Fruit fly (Drosophila melanogaster) whole organism, embryonic: Measurements from ENCODE around the gene CG6891.

Source experiments
- Adf1 ChIP-seq: fragments of 200-800 bp; sonication (Bioruptor generic); IDR thresholded peaks from 2 replicates; pipeline ENCODE4 v1.3.6; 2022; ENCODE audit warnings: missing biosample characterization, missing genetic modification characterization
- B-H2 ChIP-seq: fragments of 200-800 bp; sonication (Bioruptor generic); optimal IDR thresholded peaks from 2 replicates; lab custom pipeline; 2018; ENCODE audit warnings: missing biosample characterization, mild to moderate bottlenecking, missing genetic modification characterization
- Bgb ChIP-seq: fragments of 200-800 bp; sonication (Bioruptor generic); IDR thresholded peaks from 2 replicates; pipeline ENCODE4 v1.3.6; 2022; ENCODE audit warnings: missing biosample characterization, missing genetic modification characterization; ENCODE audit not compliant: partially characterized antibody
- CG1024 ChIP-seq: fragments of 200-800 bp; sonication (Bioruptor generic); IDR thresholded peaks from 2 replicates; pipeline ENCODE4 v1.3.6; 2022; ENCODE audit warnings: missing biosample characterization, missing genetic modification characterization
- CG10366 ChIP-seq: fragments of 200-800 bp; sonication (Bioruptor generic); IDR thresholded peaks from 2 replicates; pipeline ENCODE4 v1.3.6; 2022; ENCODE audit warnings: missing biosample characterization, missing genetic modification characterization
- CG12391 ChIP-seq: fragments of 200-800 bp; sonication (Bioruptor generic); optimal IDR thresholded peaks from 3 replicates; lab custom pipeline; 2018; ENCODE audit warnings: missing biosample characterization, mild to moderate bottlenecking, missing genetic modification characterization, moderate library complexity
- CG12659 ChIP-seq: fragments of 200-800 bp; sonication (Bioruptor generic); optimal IDR thresholded peaks from 3 replicates; lab custom pipeline; 2017; ENCODE audit warnings: mild to moderate bottlenecking, missing biosample characterization, missing genetic modification reagents, missing genetic modification characterization
- CG13424 ChIP-seq: fragments of 200-800 bp; sonication (Bioruptor generic); optimal IDR thresholded peaks from 2 replicates; lab custom pipeline; 2019; ENCODE audit warnings: missing biosample characterization, mild to moderate bottlenecking, missing genetic modification characterization, moderate library complexity
- CG14710 ChIP-seq: fragments of 200-800 bp; sonication (Bioruptor generic); optimal IDR thresholded peaks from 3 replicates; lab custom pipeline; 2019; ENCODE audit warnings: missing biosample characterization, mild to moderate bottlenecking, missing genetic modification characterization, moderate library complexity
- CG15269 ChIP-seq: fragments of 200-800 bp; sonication (Bioruptor generic); optimal IDR thresholded peaks from 2 replicates; lab custom pipeline; 2018; ENCODE audit warnings: missing biosample characterization, mild to moderate bottlenecking, missing genetic modification characterization, moderate library complexity
- CG15696 ChIP-seq: fragments of 200-800 bp; sonication (Bioruptor generic); optimal IDR thresholded peaks from 2 replicates; lab custom pipeline; 2019; ENCODE audit warnings: missing biosample characterization, mild to moderate bottlenecking, missing genetic modification characterization, moderate library complexity
- CG16815 ChIP-seq: fragments of 200-800 bp; sonication (Bioruptor generic); optimal IDR thresholded peaks from 3 replicates; lab custom pipeline; 2017; ENCODE audit warnings: missing biosample characterization, mild to moderate bottlenecking, missing genetic modification characterization
- CG17802 ChIP-seq: fragments of 200-800 bp; sonication (Bioruptor generic); optimal IDR thresholded peaks from 2 replicates; lab custom pipeline; 2018; ENCODE audit warnings: missing biosample characterization, mild to moderate bottlenecking, missing genetic modification characterization, moderate library complexity
- CG18262 ChIP-seq: fragments of 200-800 bp; optimal IDR thresholded peaks from 3 replicates; lab custom pipeline; 2019; ENCODE audit warnings: missing biosample characterization, mild to moderate bottlenecking, missing genetic modification characterization, moderate library complexity
- CG42726 ChIP-seq: fragments of 200-800 bp; sonication (Bioruptor generic); IDR thresholded peaks from 2 replicates; pipeline ENCODE4 v1.3.6; 2022; ENCODE audit warnings: missing biosample characterization, missing genetic modification characterization; ENCODE audit not compliant: partially characterized antibody
- CG5180 ChIP-seq: fragments of 200-800 bp; sonication (Bioruptor generic); optimal IDR thresholded peaks from 3 replicates; lab custom pipeline; 2017; ENCODE audit warnings: missing biosample characterization, missing genetic modification characterization, mild to moderate bottlenecking, moderate library complexity, missing genetic modification reagents
- CG5245 ChIP-seq: fragments of 200-800 bp; sonication (Bioruptor generic); optimal IDR thresholded peaks from 3 replicates; lab custom pipeline; 2016; ENCODE audit warnings: missing biosample characterization, missing genetic modification characterization
- CG7556 ChIP-seq: fragments of 200-800 bp; sonication (Bioruptor generic); optimal IDR thresholded peaks from 2 replicates; lab custom pipeline; 2017; ENCODE audit warnings: missing biosample characterization, mild to moderate bottlenecking, missing genetic modification characterization
- CG9727 ChIP-seq: fragments of 200-800 bp; sonication (Bioruptor generic); optimal IDR thresholded peaks from 3 replicates; lab custom pipeline; 2017; ENCODE audit warnings: missing biosample characterization, mild to moderate bottlenecking, missing genetic modification characterization
- Chrac-16 ChIP-seq: fragments of 200-800 bp; sonication (Bioruptor generic); optimal IDR thresholded peaks from 3 replicates; lab custom pipeline; 2016; ENCODE audit warnings: missing biosample characterization, missing genetic modification characterization
- E2f2 ChIP-seq: fragments of 200-800 bp; sonication (Bioruptor generic); IDR thresholded peaks from 2 replicates; pipeline ENCODE4 v1.3.6; 2022; ENCODE audit warnings: missing biosample characterization, missing genetic modification characterization
- Fer1 ChIP-seq: fragments of 200-800 bp; sonication (Bioruptor generic); optimal IDR thresholded peaks from 2 replicates; lab custom pipeline; 2017; ENCODE audit warnings: missing biosample characterization, mild to moderate bottlenecking, missing genetic modification characterization
- MBD-R2 ChIP-seq: fragments of 200-800 bp; sonication (Bioruptor generic); IDR thresholded peaks from 2 replicates; pipeline ENCODE4 v1.3.6; 2022; ENCODE audit warnings: missing biosample characterization, missing genetic modification characterization
- Mad ChIP-seq: fragments of 200-800 bp; sonication (Bioruptor generic); optimal IDR thresholded peaks from 2 replicates; lab custom pipeline; 2016; ENCODE audit warnings: missing biosample characterization, missing genetic modification characterization
- Ptx1 ChIP-seq: fragments of 200-800 bp; sonication (Bioruptor generic); IDR thresholded peaks from 2 replicates; pipeline ENCODE4 v1.3.6; 2022; ENCODE audit warnings: missing biosample characterization, missing genetic modification characterization
- Xrp1 ChIP-seq: fragments of 200-800 bp; sonication (Bioruptor generic); IDR thresholded peaks from 2 replicates; pipeline ENCODE4 v1.3.6; 2022; ENCODE audit warnings: missing biosample characterization, missing genetic modification characterization
- ara ChIP-seq: fragments of 200-800 bp; sonication (Bioruptor generic); IDR thresholded peaks from 2 replicates; pipeline ENCODE4 v1.3.6; 2022; ENCODE audit warnings: missing biosample characterization, missing genetic modification characterization
- bab2 ChIP-seq: fragments of 200-800 bp; sonication (Bioruptor generic); optimal IDR thresholded peaks from 2 replicates; lab custom pipeline; 2016; ENCODE audit warnings: missing biosample characterization, missing genetic modification characterization
- cas ChIP-seq: fragments of 200-800 bp; sonication (Bioruptor generic); IDR thresholded peaks from 2 replicates; pipeline ENCODE4 v1.3.6; 2022; ENCODE audit warnings: missing biosample characterization, missing genetic modification characterization
- chif ChIP-seq, 2 experiments: fragments of 200-800 bp; sonication (Bioruptor generic); optimal IDR thresholded peaks; 3 replicates each; lab custom pipeline; 2016; ENCODE audit warnings: missing biosample characterization in 2 of 2, missing genetic modification characterization in 2 of 2
- chm ChIP-seq: fragments of 200-800 bp; sonication (Bioruptor generic); IDR thresholded peaks from 2 replicates; pipeline ENCODE4 v1.3.6; 2022; ENCODE audit warnings: missing biosample characterization, missing genetic modification characterization
- ci ChIP-seq: fragments of 200-800 bp; sonication (Bioruptor generic); IDR thresholded peaks from 3 replicates; pipeline ENCODE4 v1.3.6; 2022; ENCODE audit warnings: missing biosample characterization, missing genetic modification characterization
- crp ChIP-seq, 2 experiments: fragments of 200-800 bp; sonication (Bioruptor generic); optimal IDR thresholded peaks; 2 replicates in 1 of 2; 3 replicates in 1 of 2; lab custom pipeline; 2017; ENCODE audit warnings: missing biosample characterization in 2 of 2, missing genetic modification characterization in 2 of 2, mild to moderate bottlenecking in 1 of 2, moderate library complexity in 1 of 2
- dmrt99B ChIP-seq: fragments of 200-800 bp; sonication (Bioruptor generic); optimal IDR thresholded peaks from 2 replicates; lab custom pipeline; 2018; ENCODE audit warnings: missing biosample characterization, mild to moderate bottlenecking, missing genetic modification characterization, moderate library complexity
- ewg ChIP-seq: fragments of 200-800 bp; sonication (Bioruptor generic); optimal IDR thresholded peaks from 3 replicates; lab custom pipeline; 2017; ENCODE audit warnings: mild to moderate bottlenecking, missing biosample characterization, missing genetic modification reagents, missing genetic modification characterization
- gfzf ChIP-seq: fragments of 200-800 bp; sonication (Bioruptor generic); optimal IDR thresholded peaks from 2 replicates; lab custom pipeline; 2016; ENCODE audit warnings: missing biosample characterization, mild to moderate bottlenecking, missing genetic modification characterization, moderate library complexity
- grau ChIP-seq: fragments of 200-800 bp; optimal IDR thresholded peaks from 3 replicates; lab custom pipeline; 2019; ENCODE audit warnings: missing biosample characterization, mild to moderate bottlenecking, missing genetic modification characterization, moderate library complexity
- lbe ChIP-seq: fragments of 200-800 bp; sonication (Bioruptor generic); optimal IDR thresholded peaks from 2 replicates; lab custom pipeline; 2016; ENCODE audit warnings: missing biosample characterization, mild to moderate bottlenecking, missing genetic modification characterization
- lola ChIP-seq, 3 experiments: fragments of >200 bp in 2 of 3; fragments of 200-800 bp in 1 of 3; sonication (Bioruptor generic) in 1 of 3; optimal IDR thresholded peaks; 2 replicates each; lab custom pipeline; 2017 to 2019; ENCODE audit warnings: missing biosample characterization in 3 of 3, missing genetic modification characterization in 3 of 3, mild to moderate bottlenecking in 1 of 3, moderate library complexity in 1 of 3
- nmo ChIP-seq: fragments of 200-800 bp; sonication (Bioruptor generic); optimal IDR thresholded peaks from 2 replicates; lab custom pipeline; 2018; ENCODE audit warnings: missing biosample characterization, mild to moderate bottlenecking, missing genetic modification characterization, moderate library complexity
- nom ChIP-seq: fragments of 200-800 bp; sonication (Bioruptor generic); optimal IDR thresholded peaks from 2 replicates; lab custom pipeline; 2017; ENCODE audit warnings: missing biosample characterization, missing genetic modification characterization, mild to moderate bottlenecking, moderate library complexity, missing genetic modification reagents
- onecut ChIP-seq: fragments of 200-800 bp; sonication (Bioruptor generic); IDR thresholded peaks from 2 replicates; pipeline ENCODE4 v1.3.6; 2022; ENCODE audit warnings: missing biosample characterization, missing genetic modification characterization
- sc ChIP-seq, 3 experiments: fragments of >200 bp in 2 of 3; fragments of 200-800 bp in 1 of 3; sonication (Bioruptor generic) in 1 of 3; optimal IDR thresholded peaks; 2 replicates in 2 of 3; 3 replicates in 1 of 3; lab custom pipeline; 2017; ENCODE audit warnings: mild to moderate bottlenecking in 1 of 3, missing biosample characterization in 1 of 3, missing genetic modification characterization in 1 of 3, missing genetic modification reagents in 1 of 3
- sens ChIP-seq: fragments of 200-800 bp; sonication (Bioruptor generic); peaks from one replicate; lab custom pipeline; 2016; ENCODE audit warnings: missing biosample characterization, missing genetic modification characterization
- sqz ChIP-seq: fragments of 200-800 bp; sonication (Bioruptor generic); optimal IDR thresholded peaks from 3 replicates; lab custom pipeline; 2018; ENCODE audit warnings: missing biosample characterization, mild to moderate bottlenecking, missing genetic modification characterization
- vfl ChIP-seq: fragments of 200-800 bp; sonication (Bioruptor generic); optimal IDR thresholded peaks from 2 replicates; lab custom pipeline; 2016; ENCODE audit warnings: missing biosample characterization, missing genetic modification characterization
- yki ChIP-seq: fragments of >200 bp; optimal IDR thresholded peaks from 3 replicates; lab custom pipeline; 2018

CG6891 gene

DNA sequence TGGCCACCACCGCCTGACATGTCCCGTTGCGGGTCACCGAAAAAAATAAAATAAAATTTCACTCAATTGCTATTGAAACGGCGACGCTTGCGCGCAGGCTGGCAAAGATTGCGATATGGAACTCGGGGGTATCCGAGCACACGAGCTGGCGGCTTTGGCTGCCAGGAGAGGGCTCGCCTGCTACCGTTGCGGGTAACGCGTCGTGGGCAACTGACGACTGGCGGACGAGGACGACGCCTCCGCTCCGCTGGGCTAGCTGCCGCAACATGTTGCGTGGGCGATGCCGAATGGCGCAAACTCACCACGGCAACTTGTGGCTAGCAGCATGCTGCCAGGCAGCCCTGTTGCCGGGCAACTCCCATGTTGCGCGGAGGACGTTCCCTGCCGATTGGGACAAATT, 1.2 kb upstream of the CG6891 start, which contains the start of gene CCKLR-17D3 (continued):
- TF ChIP-seq Bgb (GFP tag; lab: Robert Waterston, UW) (no peak), Adf1 (no peak), CG14710 (tag; lab: Kevin White, UChicago) (no peak), sc (optimal IDR thresholded peaks at IDR 0.05; lab: Kevin White, UChicago) (no peak), sc (GFP tag; optimal IDR thresholded peaks at IDR 0.05; lab: Kevin White, UChicago) (no peak), CG12391 (tag; lab: Kevin White, UChicago) (no peak), cas (GFP tag; lab: Robert Waterston, UW) (no peak), Mad (GFP tag; lab: Kevin White, UChicago) (peak; percentile 2), CG5180 (peak; percentile 27), CG42726 (peak; percentile 29; the same call in 1 of the 2 replicates), chm (GFP tag; lab: Robert Waterston, UW) (0 out of 2 replicates have a peak, but pooled peaks have one; percentile 23), ci (GFP tag; lab: Robert Waterston, UW) (0 out of 3 replicates have a peak, but pooled peaks have one; percentile 55), ewg (GFP tag; lab: Kevin White, UChicago) (peak; percentile 74), crp (GFP tag; optimal IDR thresholded peaks at IDR 0.05; lab: Kevin White, UChicago) (no peak), nom (GFP tag; lab: Kevin White, UChicago) (peak; percentile 5)
- TF ChIP-seq, all 482 proteins: peak for 15

DNA sequence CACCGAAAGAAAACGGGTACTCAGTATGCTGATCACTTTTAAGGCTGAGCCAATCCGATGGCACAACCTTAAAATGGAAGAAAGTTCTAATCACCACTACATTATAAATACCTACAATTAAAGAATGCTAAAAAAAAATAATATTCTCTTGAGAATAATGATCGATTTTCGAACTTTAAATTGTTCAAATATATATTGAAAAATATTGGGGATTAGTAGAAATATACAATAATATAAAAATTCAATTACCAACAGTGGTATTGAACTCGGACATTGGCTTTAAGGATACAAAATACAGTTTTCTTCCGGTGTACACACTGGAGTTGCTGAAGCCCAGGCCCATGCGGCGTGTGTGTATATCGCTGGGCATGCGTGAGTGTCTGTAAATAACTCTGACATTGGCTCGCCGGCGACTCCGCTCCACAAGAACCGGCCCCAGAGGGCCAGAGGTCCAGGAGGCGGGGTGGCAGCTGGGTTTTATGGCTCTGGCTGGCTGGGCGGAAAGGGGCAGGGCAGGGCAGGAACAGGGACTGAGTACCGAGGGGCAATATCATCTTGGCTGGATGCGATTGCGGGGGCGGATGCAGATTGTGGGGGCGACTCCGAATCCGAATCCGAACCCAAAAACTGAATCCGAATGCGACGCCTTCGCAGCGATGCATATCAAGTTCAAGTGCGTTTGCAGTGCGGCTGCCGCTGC, 961 bp downstream of the CG6891 start:
- TF ChIP-seq chif (GFP tag; optimal IDR thresholded peaks at IDR 0.05; lab: Kevin White, UChicago) (peak in 1 of 2 experiments; percentile 55), lola (GFP tag; optimal IDR thresholded peaks at IDR 0.05; lab: Kevin White, UChicago) (peak in 1 of 3 experiments; percentile 93), CG7556 (peak; percentile 84), Xrp1 (GFP tag; lab: Robert Waterston, UW) (peak; percentile 71), lbe (GFP tag; lab: Kevin White, UChicago) (peak; percentile 31), CG5245 (GFP tag; lab: Kevin White, UChicago) (no peak), nmo (peak; percentile 89), CG16815 (GFP tag; lab: Kevin White, UChicago) (peak; percentile 68), Fer1 (GFP tag; lab: Kevin White, UChicago) (no peak), dmrt99B (peak; percentile 76), B-H2 (no peak), CG12659 (GFP tag; lab: Kevin White, UChicago) (peak; percentile 43), Chrac-16 (peak; percentile 62), bab2 (peak; percentile 0), CG1024 (GFP tag; lab: Robert Waterston, UW) (no peak), sqz (GFP tag; lab: Kevin White, UChicago) (no peak), gfzf (no peak), vfl (GFP tag; lab: Kevin White, UChicago) (no peak), yki (lab: Kevin White, UChicago) (no peak), CG10366 (GFP tag; lab: Robert Waterston, UW) (peak; percentile 28; the same call in 1 of the 2 replicates), CG18262 (peak; percentile 88), CG9727 (GFP tag; lab: Kevin White, UChicago) (peak; percentile 76), ara (peak; percentile 45; the same call in 1 of the 2 replicates), grau (tag; lab: Kevin White, UChicago) (peak; percentile 72), MBD-R2 (GFP tag; lab: Robert Waterston, UW) (no peak), E2f2 (GFP tag; lab: Robert Waterston, UW) (0 out of 2 replicates have a peak, but pooled peaks have one; percentile 9), CG15696 (tag; lab: Kevin White, UChicago) (peak; percentile 46), CG13424 (tag; lab: Kevin White, UChicago) (peak; percentile 74), CG15269 (tag; lab: Kevin White, UChicago) (peak; percentile 61), Ptx1 (0 out of 2 replicates have a peak, but pooled peaks have one; percentile 25), onecut (GFP tag; lab: Robert Waterston, UW) (0 out of 2 replicates have a peak, but pooled peaks have one; percentile 23), CG17802 (tag; lab: Kevin White, UChicago) (peak; percentile 4), sens (GFP tag; lab: Kevin White, UChicago) (peak; percentile 93)
